Fruit fly (Drosophila melanogaster) whole organism, embryonic: ENCODE data around the gene CG7381.

Source experiments
- ATbp ChIP-seq: fragments of 200-800 bp; sonication (Bioruptor generic); optimal IDR thresholded peaks from 2 replicates; lab custom pipeline; 2017; ENCODE audit warnings: missing biosample characterization, mild to moderate bottlenecking, missing genetic modification characterization, missing genetic modification reagents
- CG10543 ChIP-seq: fragments of 200-800 bp; sonication (Bioruptor generic); optimal IDR thresholded peaks from 3 replicates; lab custom pipeline; 2017; ENCODE audit warnings: missing biosample characterization, mild to moderate bottlenecking, missing genetic modification characterization, moderate library complexity
- CG13775 ChIP-seq: fragments of 200-800 bp; sonication (Bioruptor generic); optimal IDR thresholded peaks from 3 replicates; lab custom pipeline; 2017; ENCODE audit warnings: missing biosample characterization, mild to moderate bottlenecking, missing genetic modification characterization
- CG14860 ChIP-seq: fragments of 200-800 bp; sonication (Bioruptor generic); IDR thresholded peaks from 3 replicates; pipeline ENCODE4 v1.3.6; 2022; ENCODE audit warnings: missing biosample characterization, missing genetic modification characterization; ENCODE audit not compliant: partially characterized antibody
- CG17328 ChIP-seq: fragments of 200-800 bp; sonication (Bioruptor generic); IDR thresholded peaks from 2 replicates; pipeline ENCODE4 v1.3.6; 2022; ENCODE audit warnings: missing biosample characterization, missing genetic modification characterization
- CG18619 ChIP-seq: fragments of 200-800 bp; sonication (Bioruptor generic); optimal IDR thresholded peaks from 3 replicates; lab custom pipeline; 2017; ENCODE audit warnings: missing biosample characterization, mild to moderate bottlenecking, missing genetic modification characterization
- CG2678 ChIP-seq: fragments of 200-800 bp; sonication (Bioruptor generic); optimal IDR thresholded peaks from 3 replicates; lab custom pipeline; 2019; ENCODE audit warnings: missing biosample characterization, mild to moderate bottlenecking, missing genetic modification characterization, moderate library complexity
- CG4404 ChIP-seq: fragments of 200-800 bp; sonication (Bioruptor generic); IDR thresholded peaks from 2 replicates; pipeline ENCODE4 v1.3.6; 2022; ENCODE audit warnings: missing biosample characterization, missing genetic modification characterization
- CG4617 ChIP-seq: fragments of 200-800 bp; sonication (Bioruptor generic); optimal IDR thresholded peaks from 3 replicates; lab custom pipeline; 2016; ENCODE audit warnings: missing biosample characterization, missing genetic modification characterization, borderline replicate concordance
- CG5180 ChIP-seq: fragments of 200-800 bp; sonication (Bioruptor generic); optimal IDR thresholded peaks from 3 replicates; lab custom pipeline; 2017; ENCODE audit warnings: missing biosample characterization, missing genetic modification characterization, mild to moderate bottlenecking, moderate library complexity, missing genetic modification reagents
- CG6175 ChIP-seq: fragments of 200-800 bp; sonication (Bioruptor generic); IDR thresholded peaks from 3 replicates; pipeline ENCODE4 v1.3.6; 2022; ENCODE audit warnings: missing biosample characterization, missing genetic modification characterization
- CG6254 ChIP-seq: fragments of 200-800 bp; sonication (Bioruptor generic); optimal IDR thresholded peaks from 3 replicates; lab custom pipeline; 2017; ENCODE audit warnings: mild to moderate bottlenecking, missing biosample characterization, missing genetic modification reagents, missing genetic modification characterization
- CG7745 ChIP-seq: fragments of 200-800 bp; sonication (Bioruptor generic); optimal IDR thresholded peaks from 2 replicates; lab custom pipeline; 2018; ENCODE audit warnings: missing biosample characterization, mild to moderate bottlenecking, missing genetic modification characterization, moderate library complexity
- CG8281 ChIP-seq: fragments of 200-800 bp; sonication (Bioruptor generic); optimal IDR thresholded peaks from 2 replicates; lab custom pipeline; 2018; ENCODE audit warnings: missing biosample characterization, mild to moderate bottlenecking, missing genetic modification characterization, moderate library complexity
- Chrac-16 ChIP-seq: fragments of 200-800 bp; sonication (Bioruptor generic); optimal IDR thresholded peaks from 3 replicates; lab custom pipeline; 2016; ENCODE audit warnings: missing biosample characterization, missing genetic modification characterization
- Dad ChIP-seq: fragments of 200-800 bp; sonication (Bioruptor generic); optimal IDR thresholded peaks from 3 replicates; lab custom pipeline; 2016; ENCODE audit warnings: missing biosample characterization, missing genetic modification characterization
- Dbx ChIP-seq: fragments of 200-800 bp; sonication (Bioruptor generic); IDR thresholded peaks from 3 replicates; pipeline ENCODE4 v1.3.6; 2022; ENCODE audit warnings: missing biosample characterization, missing genetic modification characterization
- GATAe ChIP-seq: fragments of 200-800 bp; sonication (Bioruptor generic); conservative IDR thresholded peaks from 2 replicates; pipeline ENCODE4 v1.3.6; 2022; ENCODE audit warnings: missing biosample characterization, missing genetic modification characterization
- H15 ChIP-seq: fragments of 200-800 bp; sonication (Bioruptor generic); IDR thresholded peaks from 3 replicates; pipeline ENCODE4 v1.3.6; 2022; ENCODE audit warnings: missing biosample characterization, missing genetic modification characterization
- Hand ChIP-seq: fragments of 200-800 bp; sonication (Bioruptor generic); optimal IDR thresholded peaks from 2 replicates; lab custom pipeline; 2017; ENCODE audit warnings: mild to moderate bottlenecking, missing biosample characterization, missing genetic modification reagents, missing genetic modification characterization
- Hey ChIP-seq: fragments of 200-800 bp; sonication (Bioruptor generic); optimal IDR thresholded peaks from 3 replicates; lab custom pipeline; 2018; ENCODE audit warnings: missing biosample characterization, mild to moderate bottlenecking, missing genetic modification characterization
- Med ChIP-seq: fragments of 200-800 bp; sonication (Bioruptor generic); peaks from one replicate; lab custom pipeline; 2016; ENCODE audit warnings: missing biosample characterization, missing genetic modification characterization, mild to moderate bottlenecking, inconsistent platforms, moderate library complexity
- Mrtf ChIP-seq: fragments of 200-800 bp; sonication (Bioruptor generic); IDR thresholded peaks from 3 replicates; pipeline ENCODE4 v1.3.6; 2022; ENCODE audit warnings: missing biosample characterization, missing genetic modification characterization
- Nf-YB ChIP-seq: fragments of 200-800 bp; sonication (Bioruptor generic); optimal IDR thresholded peaks from 3 replicates; lab custom pipeline; 2019; ENCODE audit warnings: missing biosample characterization, mild to moderate bottlenecking, missing genetic modification characterization, moderate library complexity
- Pdp1 ChIP-seq, 2 experiments: fragments of 200-800 bp; sonication (Bioruptor generic); optimal IDR thresholded peaks; 3 replicates each; lab custom pipeline; 2016; ENCODE audit warnings: missing biosample characterization in 2 of 2, missing genetic modification characterization in 2 of 2, mild to moderate bottlenecking in 1 of 2, moderate library complexity in 1 of 2
- Rfx ChIP-seq: fragments of 200-800 bp; sonication (Bioruptor generic); IDR thresholded peaks from 2 replicates; pipeline ENCODE4 v1.3.6; 2022; ENCODE audit warnings: missing biosample characterization, missing genetic modification characterization
- Trl ChIP-seq, 3 experiments: fragments of >200 bp in 2 of 3; fragments of 200-800 bp in 1 of 3; sonication (Bioruptor generic) in 1 of 3; optimal IDR thresholded peaks; 2 replicates in 1 of 3; 3 replicates in 2 of 3; lab custom pipeline; 2016 to 2017; ENCODE audit warnings: missing biosample characterization in 1 of 3, missing genetic modification characterization in 1 of 3
- abd-A ChIP-seq: fragments of 200-800 bp; sonication (Bioruptor generic); optimal IDR thresholded peaks from 3 replicates; lab custom pipeline; 2019; ENCODE audit warnings: missing biosample characterization, mild to moderate bottlenecking, missing genetic modification characterization, moderate library complexity
- crol ChIP-seq: fragments of 200-800 bp; sonication (Bioruptor generic); IDR thresholded peaks from 2 replicates; pipeline ENCODE4 v1.3.6; 2022; ENCODE audit warnings: missing biosample characterization, missing genetic modification characterization
- exex ChIP-seq: fragments of 200-800 bp; sonication (Bioruptor generic); optimal IDR thresholded peaks from 4 replicates; lab custom pipeline; 2018; ENCODE audit warnings: missing biosample characterization, mild to moderate bottlenecking, missing genetic modification characterization, moderate library complexity
- ftz-f1 ChIP-seq: fragments of 200-800 bp; sonication (Bioruptor generic); optimal IDR thresholded peaks from 2 replicates; lab custom pipeline; 2016; ENCODE audit warnings: missing biosample characterization, missing genetic modification characterization
- gce ChIP-seq: fragments of 200-800 bp; sonication (Bioruptor generic); IDR thresholded peaks from 3 replicates; pipeline ENCODE4 v1.3.6; 2022; ENCODE audit warnings: missing biosample characterization, missing genetic modification characterization
- grn ChIP-seq: fragments of 200-800 bp; sonication (Bioruptor generic); optimal IDR thresholded peaks from 3 replicates; lab custom pipeline; 2017; ENCODE audit warnings: missing biosample characterization, missing genetic modification characterization
- gro ChIP-seq: fragments of 200-800 bp; sonication (Bioruptor generic); optimal IDR thresholded peaks from 2 replicates; lab custom pipeline; 2016; ENCODE audit warnings: missing biosample characterization, missing genetic modification characterization
- mirr ChIP-seq: fragments of 200-800 bp; sonication (Bioruptor generic); optimal IDR thresholded peaks from 3 replicates; lab custom pipeline; 2018; ENCODE audit warnings: missing biosample characterization, mild to moderate bottlenecking, missing genetic modification characterization
- mld ChIP-seq: fragments of 200-800 bp; sonication (Bioruptor generic); IDR thresholded peaks from 3 replicates; pipeline ENCODE4 v1.3.6; 2022; ENCODE audit warnings: missing biosample characterization, missing genetic modification characterization; ENCODE audit not compliant: partially characterized antibody
- nerfin-2 ChIP-seq: fragments of 200-800 bp; sonication (Bioruptor generic); IDR thresholded peaks from 2 replicates; pipeline ENCODE4 v1.3.6; 2022; ENCODE audit warnings: missing biosample characterization, missing genetic modification characterization; ENCODE audit not compliant: partially characterized antibody
- pfk ChIP-seq: fragments of 200-800 bp; sonication (Bioruptor generic); optimal IDR thresholded peaks from 2 replicates; lab custom pipeline; 2018; ENCODE audit warnings: missing biosample characterization, mild to moderate bottlenecking, missing genetic modification characterization, moderate library complexity
- pho ChIP-seq: fragments of 200-800 bp; sonication (Bioruptor generic); optimal IDR thresholded peaks from 2 replicates; lab custom pipeline; 2016; ENCODE audit warnings: missing biosample characterization, missing genetic modification characterization
- rib ChIP-seq: fragments of 200-800 bp; sonication (Bioruptor generic); IDR thresholded peaks from 2 replicates; pipeline ENCODE4 v1.3.6; 2022; ENCODE audit warnings: missing biosample characterization, missing genetic modification characterization
- ro ChIP-seq: fragments of 200-800 bp; sonication (Bioruptor generic); IDR thresholded peaks from 2 replicates; pipeline ENCODE4 v1.3.6; 2022; ENCODE audit warnings: missing biosample characterization, missing genetic modification characterization
- sens ChIP-seq: fragments of 200-800 bp; sonication (Bioruptor generic); peaks from one replicate; lab custom pipeline; 2016; ENCODE audit warnings: missing biosample characterization, missing genetic modification characterization
- slp2 ChIP-seq: fragments of 200-800 bp; sonication (Bioruptor generic); optimal IDR thresholded peaks from 2 replicates; lab custom pipeline; 2016; ENCODE audit warnings: missing biosample characterization, missing genetic modification characterization
- sug ChIP-seq: fragments of 200-800 bp; optimal IDR thresholded peaks from 2 replicates; lab custom pipeline; 2019; ENCODE audit warnings: missing biosample characterization, mild to moderate bottlenecking, missing genetic modification characterization, moderate library complexity
- usp ChIP-seq: fragments of >200 bp; optimal IDR thresholded peaks from 2 replicates; lab custom pipeline; 2017; ENCODE audit warnings: missing biosample characterization, missing genetic modification characterization

CG7381 gene

DNA sequence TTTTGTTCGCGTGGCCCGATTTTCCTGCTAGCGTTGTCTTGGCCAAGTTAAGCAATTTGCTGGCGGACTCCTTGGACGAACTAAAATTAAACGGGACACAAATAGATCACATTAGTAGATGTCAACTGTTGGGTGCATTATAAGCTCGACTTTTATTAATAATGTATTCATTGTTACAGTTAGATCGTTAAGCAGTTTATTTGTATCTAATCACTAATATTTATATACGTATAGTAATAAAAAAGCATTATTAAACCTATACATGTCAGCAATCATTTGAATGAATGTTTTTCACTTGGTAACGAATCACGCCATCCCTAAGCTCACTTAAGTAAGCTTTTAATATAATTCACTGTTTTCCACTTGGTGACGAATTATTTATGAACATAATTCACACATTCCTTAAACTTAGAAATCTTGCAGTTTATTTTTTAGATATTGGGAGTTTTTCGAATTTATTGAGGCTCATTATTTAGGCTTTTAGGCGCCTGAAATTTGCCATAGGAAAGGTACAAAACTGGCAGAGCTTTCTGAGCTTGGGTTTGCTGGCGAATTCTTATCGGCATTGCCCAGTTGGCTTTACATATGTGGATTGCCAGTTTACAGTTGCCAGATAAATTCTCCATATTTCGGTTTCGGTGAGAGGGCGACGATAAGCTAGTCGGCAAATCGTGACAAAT is at the start of gene CG7381, which contains the start of gene CG7091:
CG7381 (minus strand) TSS at position 101 of the 680 bp plus-strand sequence.
CG7091 (plus strand) TSS at position 630 of the 680 bp plus-strand sequence.
- TF ChIP-seq CG17328 (GFP tag; lab: Robert Waterston, UW): no peak
- no peak for TF ChIP-seq nerfin-2 (GFP tag; lab: Robert Waterston, UW)
- TF ChIP-seq slp2 (GFP tag; lab: Kevin White, UChicago): no peak
- TF ChIP-seq Chrac-16 (GFP tag; lab: Kevin White, UChicago): no peak
- TF ChIP-seq Rfx: no peak
- TF ChIP-seq CG14860 (GFP tag; lab: Robert Waterston, UW): no peak
- no peak for TF ChIP-seq H15 (GFP tag; lab: Robert Waterston, UW)
- TF ChIP-seq CG2678 (tag; lab: Kevin White, UChicago): no peak
- no peak for TF ChIP-seq ATbp (GFP tag; lab: Kevin White, UChicago)
- TF ChIP-seq CG5180: no peak
- no peak for TF ChIP-seq mld (GFP tag; lab: Robert Waterston, UW)
- TF ChIP-seq CG18619 (GFP tag; lab: Kevin White, UChicago): no peak
- no peak for TF ChIP-seq usp (GFP tag; lab: Kevin White, UChicago)
- TF ChIP-seq ro (GFP tag; lab: Robert Waterston, UW): no peak
- TF ChIP-seq CG13775 (GFP tag; lab: Kevin White, UChicago): no peak
- TF ChIP-seq Mrtf (GFP tag; lab: Robert Waterston, UW): no peak

DNA sequence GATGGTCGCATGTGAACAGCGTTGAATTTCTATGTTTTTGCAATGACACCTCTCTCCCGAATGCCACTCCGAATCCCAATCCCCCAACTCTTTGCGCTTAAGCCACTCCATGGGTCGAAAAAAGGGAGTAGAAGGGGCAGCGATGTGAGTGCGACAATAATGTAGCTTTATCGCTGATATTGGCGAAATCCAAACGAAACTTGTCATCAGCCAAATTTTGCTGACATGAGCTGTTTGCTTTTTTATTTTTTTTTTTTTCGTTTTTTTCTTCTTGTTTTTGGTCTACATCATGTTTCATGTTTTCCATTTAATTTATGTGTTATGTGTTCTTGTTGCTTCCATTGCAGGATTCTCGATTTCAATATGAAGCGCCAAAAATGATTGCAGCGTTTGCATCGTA is 41.7 kb upstream of the CG7381 start:
- no peak for TF ChIP-seq abd-A (tag; lab: Kevin White, UChicago)
- no peak for TF ChIP-seq CG8281 (tag; lab: Kevin White, UChicago)
- no peak for TF ChIP-seq pho
- no peak for TF ChIP-seq CG18619 (GFP tag; lab: Kevin White, UChicago)
- TF ChIP-seq CG4617: no peak
- TF ChIP-seq gce (GFP tag; lab: Robert Waterston, UW): no peak

DNA sequence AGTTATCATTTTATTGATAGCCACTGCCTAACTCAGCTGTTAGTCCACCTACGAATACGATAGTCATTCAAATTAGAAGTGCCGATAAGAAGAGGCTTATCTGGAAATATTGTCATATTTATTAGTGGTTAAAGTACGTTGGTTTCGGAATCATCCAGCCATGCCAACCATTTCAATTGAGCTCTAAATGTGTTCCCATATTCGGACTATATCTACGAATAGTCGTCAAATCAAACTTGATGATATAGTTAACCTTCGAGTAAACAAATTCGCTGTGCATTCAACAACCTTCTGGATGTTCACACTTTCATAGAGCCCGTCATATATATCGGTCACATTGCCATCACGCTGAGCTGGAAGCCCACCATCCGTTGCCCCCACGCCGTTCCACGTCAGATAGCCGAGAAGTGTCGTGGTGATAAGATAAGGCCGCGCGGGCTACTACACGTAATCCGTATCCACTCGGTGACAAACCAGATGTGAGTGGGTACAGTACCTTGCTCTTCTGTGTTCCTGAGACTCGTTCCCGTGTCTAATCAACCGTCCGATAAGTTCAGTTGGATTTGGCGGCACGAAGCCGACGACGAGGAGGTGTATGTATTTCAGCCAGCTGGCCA is 41.1 kb upstream of the CG7381 start:
- peak; percentile 86 for TF ChIP-seq mirr (GFP tag; lab: Kevin White, UChicago)
- TF ChIP-seq crol (GFP tag; lab: Robert Waterston, UW): peak; percentile 21; the same call in 1 of the 2 replicates
- TF ChIP-seq Hand: peak; percentile 1
- TF ChIP-seq CG4404 (GFP tag; lab: Robert Waterston, UW): no peak
- TF ChIP-seq GATAe (GFP tag; lab: Robert Waterston, UW): peak; percentile 77
- TF ChIP-seq grn: peak; percentile 78
- TF ChIP-seq CG6254 (GFP tag; lab: Kevin White, UChicago): peak; percentile 42
- peak in 1 of 2 experiments; percentile 74 for TF ChIP-seq Pdp1 (GFP tag; optimal IDR thresholded peaks at IDR 0.05; lab: Kevin White, UChicago)
- TF ChIP-seq rib (GFP tag; lab: Robert Waterston, UW): 0 out of 2 replicates have a peak, but pooled peaks have one; percentile 10
- TF ChIP-seq CG7745: no peak
- 0 out of 3 replicates have a peak, but pooled peaks have one; percentile 43 for TF ChIP-seq Dbx
- TF ChIP-seq Dad: no peak
- TF ChIP-seq sug (tag; lab: Kevin White, UChicago): peak; percentile 94
- TF ChIP-seq pfk (GFP tag; lab: Kevin White, UChicago): peak; percentile 1
- TF ChIP-seq Hey (tag; lab: Kevin White, UChicago): peak; percentile 4
- TF ChIP-seq ftz-f1 (GFP tag; lab: Kevin White, UChicago): peak; percentile 7
- TF ChIP-seq Trl (optimal IDR thresholded peaks at IDR 0.05; lab: Kevin White, UChicago): no peak
- TF ChIP-seq Trl (GFP tag; optimal IDR thresholded peaks at IDR 0.05; lab: Kevin White, UChicago): no peak
- no peak for TF ChIP-seq Nf-YB (GFP tag; lab: Kevin White, UChicago)
- TF ChIP-seq Rfx: no peak
- TF ChIP-seq CG6175: peak; percentile 67; the same call in 2 of the 3 replicates
- TF ChIP-seq CG10543 (GFP tag; lab: Kevin White, UChicago): peak; percentile 69
- no peak for TF ChIP-seq sens (GFP tag; lab: Kevin White, UChicago)
- TF ChIP-seq gro (GFP tag; lab: Kevin White, UChicago): peak; percentile 1
- peak; percentile 11 for TF ChIP-seq Med (GFP tag; lab: Kevin White, UChicago)
- TF ChIP-seq exex: peak; percentile 90
